Fruit fly (Drosophila melanogaster) whole organism, embryonic: ENCODE results near the gene CG34126.

ENCODE experiments used
- Bgb ChIP-seq: fragments of 200-800 bp; sonication (Bioruptor generic); IDR thresholded peaks from 2 replicates; pipeline ENCODE4 v1.3.6; 2022; ENCODE audit warnings: missing biosample characterization, missing genetic modification characterization; ENCODE audit not compliant: partially characterized antibody
- C15 ChIP-seq: fragments of 200-800 bp; sonication (Bioruptor generic); IDR thresholded peaks from 3 replicates; pipeline ENCODE4 v1.3.6; 2022; ENCODE audit warnings: missing biosample characterization, missing genetic modification characterization
- CG10267 ChIP-seq: fragments of 200-800 bp; sonication (Bioruptor generic); optimal IDR thresholded peaks from 2 replicates; lab custom pipeline; 2018; ENCODE audit warnings: missing biosample characterization, mild to moderate bottlenecking, missing genetic modification characterization, moderate library complexity
- CG12942 ChIP-seq: fragments of 200-800 bp; sonication (Bioruptor generic); optimal IDR thresholded peaks from 3 replicates; lab custom pipeline; 2016; ENCODE audit warnings: missing biosample characterization, missing genetic modification characterization
- CG13775 ChIP-seq: fragments of 200-800 bp; sonication (Bioruptor generic); optimal IDR thresholded peaks from 3 replicates; lab custom pipeline; 2017; ENCODE audit warnings: missing biosample characterization, mild to moderate bottlenecking, missing genetic modification characterization
- CG14667 ChIP-seq: fragments of 200-800 bp; sonication (Bioruptor generic); IDR thresholded peaks from 2 replicates; pipeline ENCODE4 v1.3.6; 2022; ENCODE audit warnings: missing biosample characterization, missing genetic modification characterization
- CG15514 ChIP-seq: fragments of 200-800 bp; sonication (Bioruptor generic); optimal IDR thresholded peaks from 3 replicates; lab custom pipeline; 2017; ENCODE audit warnings: missing biosample characterization, missing genetic modification characterization, mild to moderate bottlenecking, moderate library complexity, missing genetic modification reagents
- CG17829 ChIP-seq: fragments of 200-800 bp; optimal IDR thresholded peaks from 2 replicates; lab custom pipeline; 2019; ENCODE audit warnings: missing biosample characterization, mild to moderate bottlenecking, missing genetic modification characterization, moderate library complexity
- CG18764 ChIP-seq: fragments of 200-800 bp; sonication (Bioruptor generic); optimal IDR thresholded peaks from 3 replicates; lab custom pipeline; 2016; ENCODE audit warnings: missing biosample characterization, missing genetic modification characterization
- CG2120 ChIP-seq: fragments of 200-800 bp; sonication (Bioruptor generic); optimal IDR thresholded peaks from 3 replicates; lab custom pipeline; 2016; ENCODE audit warnings: missing biosample characterization, missing genetic modification characterization
- CG3163 ChIP-seq: fragments of 200-800 bp; sonication (Bioruptor generic); optimal IDR thresholded peaks from 3 replicates; lab custom pipeline; 2016; ENCODE audit warnings: missing biosample characterization, missing genetic modification characterization
- CG34422 ChIP-seq: fragments of 200-800 bp; sonication (Bioruptor generic); IDR thresholded peaks from 3 replicates; pipeline ENCODE4 v1.3.6; 2022; ENCODE audit warnings: missing biosample characterization, missing genetic modification characterization
- CG3726 ChIP-seq: fragments of 200-800 bp; sonication (Bioruptor generic); IDR thresholded peaks from 3 replicates; pipeline ENCODE4, ENCODE4 v1.3.6; 2022; ENCODE audit warnings: missing biosample characterization, missing genetic modification characterization
- CG3847 ChIP-seq: fragments of 200-800 bp; sonication (Bioruptor generic); IDR thresholded peaks from 2 replicates; pipeline ENCODE4 v1.3.6; 2022; ENCODE audit warnings: missing biosample characterization, missing genetic modification characterization
- CG6683 ChIP-seq: fragments of 200-800 bp; sonication (Bioruptor generic); optimal IDR thresholded peaks from 2 replicates; lab custom pipeline; 2017; ENCODE audit warnings: missing biosample characterization, mild to moderate bottlenecking, missing genetic modification characterization, missing genetic modification reagents
- CG6854 ChIP-seq: fragments of 200-800 bp; sonication (Bioruptor generic); optimal IDR thresholded peaks from 3 replicates; lab custom pipeline; 2017; ENCODE audit warnings: missing biosample characterization, mild to moderate bottlenecking, missing genetic modification characterization
- CG7271 ChIP-seq: fragments of 200-800 bp; sonication (Bioruptor generic); optimal IDR thresholded peaks from 2 replicates; lab custom pipeline; 2018; ENCODE audit warnings: missing biosample characterization, mild to moderate bottlenecking, missing genetic modification characterization, moderate library complexity
- CG7745 ChIP-seq: fragments of 200-800 bp; sonication (Bioruptor generic); optimal IDR thresholded peaks from 2 replicates; lab custom pipeline; 2018; ENCODE audit warnings: missing biosample characterization, mild to moderate bottlenecking, missing genetic modification characterization, moderate library complexity
- CG8290 ChIP-seq, 3 experiments: fragments of 200-800 bp; sonication (Bioruptor generic); optimal IDR thresholded peaks; 2 replicates each; lab custom pipeline; 2016 to 2019; ENCODE audit warnings: missing biosample characterization in 3 of 3, missing genetic modification characterization in 3 of 3, mild to moderate bottlenecking in 2 of 3, moderate library complexity in 1 of 3
- CG9727 ChIP-seq: fragments of 200-800 bp; sonication (Bioruptor generic); optimal IDR thresholded peaks from 3 replicates; lab custom pipeline; 2017; ENCODE audit warnings: missing biosample characterization, mild to moderate bottlenecking, missing genetic modification characterization
- Camta ChIP-seq: fragments of 200-800 bp; sonication (Bioruptor generic); optimal IDR thresholded peaks from 2 replicates; lab custom pipeline; 2016; ENCODE audit warnings: missing biosample characterization, missing genetic modification characterization
- D19A ChIP-seq: fragments of 200-800 bp; optimal IDR thresholded peaks from 3 replicates; lab custom pipeline; 2019; ENCODE audit warnings: missing biosample characterization, mild to moderate bottlenecking, missing genetic modification characterization, moderate library complexity
- Doc3 ChIP-seq: fragments of 200-800 bp; sonication (Bioruptor generic); IDR thresholded peaks from 3 replicates; pipeline ENCODE4 v1.3.6; 2022; ENCODE audit warnings: missing biosample characterization, missing genetic modification characterization; ENCODE audit not compliant: partially characterized antibody
- E2f2 ChIP-seq: fragments of 200-800 bp; sonication (Bioruptor generic); IDR thresholded peaks from 2 replicates; pipeline ENCODE4 v1.3.6; 2022; ENCODE audit warnings: missing biosample characterization, missing genetic modification characterization
- Gug ChIP-seq: fragments of 200-800 bp; sonication (Bioruptor generic); IDR thresholded peaks from 4 replicates; pipeline ENCODE4 v1.3.6; 2022; ENCODE audit warnings: missing biosample characterization, missing genetic modification characterization
- HLH54F ChIP-seq: fragments of 200-800 bp; sonication (Bioruptor generic); optimal IDR thresholded peaks from 3 replicates; lab custom pipeline; 2016; ENCODE audit warnings: missing biosample characterization, missing genetic modification characterization
- Hr39 ChIP-seq: fragments of >200 bp; optimal IDR thresholded peaks from 2 replicates; lab custom pipeline; 2017
- Hr51 ChIP-seq, 2 experiments: fragments of 200-800 bp; sonication (Bioruptor generic); optimal IDR thresholded peaks; 2 replicates in 1 of 2; 3 replicates in 1 of 2; lab custom pipeline; 2016 to 2018; ENCODE audit warnings: missing biosample characterization in 2 of 2, missing genetic modification characterization in 2 of 2, mild to moderate bottlenecking in 1 of 2, moderate library complexity in 1 of 2
- Lhr ChIP-seq: fragments of 200-800 bp; sonication (Bioruptor generic); optimal IDR thresholded peaks from 3 replicates; lab custom pipeline; 2017; ENCODE audit warnings: mild to moderate bottlenecking, missing biosample characterization, missing genetic modification reagents, missing genetic modification characterization
- Lim3 ChIP-seq: fragments of 200-800 bp; sonication (Bioruptor generic); IDR thresholded peaks from 2 replicates; pipeline ENCODE4 v1.3.6; 2022; ENCODE audit warnings: missing biosample characterization, missing genetic modification characterization
- Mes4 ChIP-seq: fragments of 200-800 bp; sonication (Bioruptor generic); optimal IDR thresholded peaks from 2 replicates; lab custom pipeline; 2016; ENCODE audit warnings: missing biosample characterization, missing genetic modification characterization
- Neu2 ChIP-seq: fragments of 200-800 bp; sonication (Bioruptor generic); optimal IDR thresholded peaks from 3 replicates; lab custom pipeline; 2016; ENCODE audit warnings: missing biosample characterization, missing genetic modification characterization, borderline replicate concordance
- Nf-YC ChIP-seq: fragments of 200-800 bp; optimal IDR thresholded peaks from 3 replicates; lab custom pipeline; 2019; ENCODE audit warnings: missing biosample characterization, mild to moderate bottlenecking, missing genetic modification characterization, moderate library complexity
- croc ChIP-seq: fragments of 200-800 bp; sonication (Bioruptor generic); conservative IDR thresholded peaks from 3 replicates; pipeline ENCODE4 v1.3.6; 2022; ENCODE audit warnings: missing biosample characterization, missing genetic modification characterization
- crp ChIP-seq, 2 experiments: fragments of 200-800 bp; sonication (Bioruptor generic); optimal IDR thresholded peaks; 2 replicates in 1 of 2; 3 replicates in 1 of 2; lab custom pipeline; 2017; ENCODE audit warnings: missing biosample characterization in 2 of 2, missing genetic modification characterization in 2 of 2, mild to moderate bottlenecking in 1 of 2, moderate library complexity in 1 of 2
- dmrt99B ChIP-seq: fragments of 200-800 bp; sonication (Bioruptor generic); optimal IDR thresholded peaks from 2 replicates; lab custom pipeline; 2018; ENCODE audit warnings: missing biosample characterization, mild to moderate bottlenecking, missing genetic modification characterization, moderate library complexity
- eyg ChIP-seq: fragments of 200-800 bp; sonication (Bioruptor generic); optimal IDR thresholded peaks from 3 replicates; lab custom pipeline; 2016; ENCODE audit warnings: missing biosample characterization, missing genetic modification characterization
- gcm ChIP-seq: fragments of 200-800 bp; sonication (Bioruptor generic); optimal IDR thresholded peaks from 2 replicates; lab custom pipeline; 2019; ENCODE audit warnings: missing biosample characterization, mild to moderate bottlenecking, missing genetic modification characterization, moderate library complexity
- kah ChIP-seq: fragments of 200-800 bp; sonication (Bioruptor generic); optimal IDR thresholded peaks from 2 replicates; lab custom pipeline; 2018; ENCODE audit warnings: missing biosample characterization, mild to moderate bottlenecking, missing genetic modification characterization
- klu ChIP-seq: fragments of 200-800 bp; sonication (Bioruptor generic); IDR thresholded peaks from 2 replicates; pipeline ENCODE4 v1.3.6; 2022; ENCODE audit warnings: missing biosample characterization, missing genetic modification characterization
- knrl ChIP-seq: fragments of 200-800 bp; sonication (Bioruptor generic); IDR thresholded peaks from 3 replicates; pipeline ENCODE4 v1.3.6; 2022; ENCODE audit warnings: missing biosample characterization, missing genetic modification characterization; ENCODE audit not compliant: partially characterized antibody
- lola ChIP-seq, 3 experiments: fragments of >200 bp in 2 of 3; fragments of 200-800 bp in 1 of 3; sonication (Bioruptor generic) in 1 of 3; optimal IDR thresholded peaks; 2 replicates each; lab custom pipeline; 2017 to 2019; ENCODE audit warnings: missing biosample characterization in 3 of 3, missing genetic modification characterization in 3 of 3, mild to moderate bottlenecking in 1 of 3, moderate library complexity in 1 of 3
- nau ChIP-seq: fragments of 200-800 bp; sonication (Bioruptor generic); optimal IDR thresholded peaks from 3 replicates; lab custom pipeline; 2017; ENCODE audit warnings: missing biosample characterization, mild to moderate bottlenecking, missing genetic modification characterization, missing genetic modification reagents
- pum ChIP-seq: fragments of 200-800 bp; sonication (Bioruptor generic); optimal IDR thresholded peaks from 2 replicates; lab custom pipeline; 2016; ENCODE audit warnings: missing biosample characterization, missing genetic modification characterization
- row ChIP-seq: fragments of 200-800 bp; sonication (Bioruptor generic); IDR thresholded peaks from 3 replicates; pipeline ENCODE4 v1.3.6; 2022; ENCODE audit warnings: missing biosample characterization, missing genetic modification characterization
- sob ChIP-seq: fragments of 200-800 bp; sonication (Bioruptor generic); IDR thresholded peaks from 2 replicates; pipeline ENCODE4 v1.3.6; 2022; ENCODE audit warnings: missing biosample characterization, missing genetic modification characterization
- trem ChIP-seq: fragments of 200-800 bp; optimal IDR thresholded peaks from 3 replicates; lab custom pipeline; 2019; ENCODE audit warnings: missing biosample characterization, mild to moderate bottlenecking, missing genetic modification characterization, moderate library complexity
- ttk ChIP-seq: fragments of 200-800 bp; sonication (Bioruptor generic); IDR thresholded peaks from 2 replicates; pipeline ENCODE4 v2.1.2; 2022; ENCODE audit warnings: missing biosample characterization, missing genetic modification characterization
- zfh1 ChIP-seq: fragments of 200-800 bp; sonication (Bioruptor generic); IDR thresholded peaks from 3 replicates; pipeline ENCODE4 v1.3.6; 2022; ENCODE audit warnings: missing biosample characterization, missing genetic modification characterization

CG34126 gene

dm6 chr2L:5000287-5000871, 19.0 kb downstream of the CG34126 start (continued):
- TF ChIP-seq CG8290 (GFP tag; optimal IDR thresholded peaks at IDR 0.05; lab: Kevin White, UChicago) = peak; percentile 79
- peak; percentile 13 to 49 for TF ChIP-seq CG8290 (tag; optimal IDR thresholded peaks at IDR 0.05; lab: Kevin White, UChicago)
- TF ChIP-seq CG3163 (GFP tag; lab: Kevin White, UChicago) = no peak
- TF ChIP-seq CG3847 (GFP tag; lab: Robert Waterston, UW) = peak; percentile 81
- TF ChIP-seq kah (GFP tag; lab: Kevin White, UChicago) = peak; percentile 60
- TF ChIP-seq dmrt99B (tag; lab: Kevin White, UChicago) = peak; percentile 86
- peak; percentile 45 for TF ChIP-seq Neu2 (GFP tag; lab: Kevin White, UChicago)
- TF ChIP-seq CG3726 (GFP tag; lab: Robert Waterston, UW) = peak; percentile 16; the same call in 1 of the 3 replicates
- peak; percentile 62 for TF ChIP-seq CG6683 (GFP tag; lab: Kevin White, UChicago)
- TF ChIP-seq Doc3 = no peak
- TF ChIP-seq CG2120 (GFP tag; lab: Kevin White, UChicago) = peak; percentile 87
- peak; percentile 67 for TF ChIP-seq nau (GFP tag; lab: Kevin White, UChicago)
- peak; percentile 74 for TF ChIP-seq D19A (tag; lab: Kevin White, UChicago)
- TF ChIP-seq CG7271 (tag; lab: Kevin White, UChicago) = peak; percentile 58
- peak; percentile 79 for TF ChIP-seq trem (tag; lab: Kevin White, UChicago)
- TF ChIP-seq Bgb (GFP tag; lab: Robert Waterston, UW) = no peak
- TF ChIP-seq crp (GFP tag; optimal IDR thresholded peaks at IDR 0.05; lab: Kevin White, UChicago) = peak in 1 of 2 experiments; percentile 21
- no peak for TF ChIP-seq C15 (GFP tag; lab: Robert Waterston, UW)
- TF ChIP-seq row = peak; percentile 90
- peak; percentile 86 for TF ChIP-seq zfh1 (GFP tag; lab: Robert Waterston, UW)
- TF ChIP-seq gcm = peak; percentile 89
- TF ChIP-seq CG13775 (GFP tag; lab: Kevin White, UChicago) = peak; percentile 80
- peak; percentile 40 for TF ChIP-seq Lhr (GFP tag; lab: Kevin White, UChicago)
- no peak for TF ChIP-seq eyg
- peak; percentile 81 for TF ChIP-seq Nf-YC
- peak; percentile 66 for TF ChIP-seq Gug (GFP tag; lab: Robert Waterston, UW)
- TF ChIP-seq CG6854 (GFP tag; lab: Kevin White, UChicago) = peak; percentile 82
- peak; percentile 60 for TF ChIP-seq CG14667 (GFP tag; lab: Robert Waterston, UW)
- TF ChIP-seq ttk (GFP tag; lab: Robert Waterston, UW) = peak; percentile 69
- TF ChIP-seq knrl (GFP tag; lab: Robert Waterston, UW) = no peak
- TF ChIP-seq HLH54F (GFP tag; lab: Kevin White, UChicago) = peak; percentile 56
- peak; percentile 34 for TF ChIP-seq CG18764
- TF ChIP-seq klu (GFP tag; lab: Robert Waterston, UW) = peak; percentile 70; the same call in 1 of the 2 replicates
- TF ChIP-seq CG17829 (tag; lab: Kevin White, UChicago) = peak; percentile 92
- peak; percentile 83 for TF ChIP-seq CG10267 (tag; lab: Kevin White, UChicago)
- peak; percentile 75 for TF ChIP-seq croc (GFP tag; lab: Robert Waterston, UW)
- TF ChIP-seq CG9727 (GFP tag; lab: Kevin White, UChicago) = peak; percentile 93
- TF ChIP-seq CG15514 (GFP tag; lab: Kevin White, UChicago) = peak; percentile 67
- peak; percentile 54 for TF ChIP-seq CG12942 (GFP tag; lab: Kevin White, UChicago)
- no peak; the same call in 1 of the 2 replicates for TF ChIP-seq Lim3 (GFP tag; lab: Robert Waterston, UW)
- TF ChIP-seq pum (GFP tag; lab: Kevin White, UChicago) = peak; percentile 79
- TF ChIP-seq CG7745 (tag; lab: Kevin White, UChicago) = peak; percentile 30
- no peak for TF ChIP-seq Hr39
- TF ChIP-seq E2f2 (GFP tag; lab: Robert Waterston, UW) = peak; percentile 63
- TF ChIP-seq lola (GFP tag; optimal IDR thresholded peaks at IDR 0.05; lab: Kevin White, UChicago) = peak in 1 of 3 experiments; percentile 94
- peak; percentile 72 for TF ChIP-seq Camta (GFP tag; lab: Kevin White, UChicago)
- TF ChIP-seq CG34422 (GFP tag; lab: Robert Waterston, UW) = peak; percentile 75; the same call in 2 of the 3 replicates
- peak; percentile 23 to 87 for TF ChIP-seq Hr51 (GFP tag; optimal IDR thresholded peaks at IDR 0.05; lab: Kevin White, UChicago)
- peak; percentile 75 for TF ChIP-seq sob (GFP tag; lab: Robert Waterston, UW)
- peak; percentile 48 for TF ChIP-seq Mes4
